Worm (Caenorhabditis elegans): ENCODE measurements around the gene ttr-50.

- TF ChIP-seq lsy-2 (tag; optimal IDR thresholded peaks at IDR 0.05) (no peak), ztf-4 (tag; optimal IDR thresholded peaks at IDR 0.05) (no peak)
Measured at ce11 chrIV:11623759-11624287, 17.0 kb downstream of the ttr-50 start.

All from whole organism, L1 larva.